Worm (Caenorhabditis elegans): Measurements from ENCODE around the gene flp-25.

The flp-25 gene

ce11 chrIII:9353814-9354213 is 7.5 kb upstream of the flp-25 start (continued):
- TF ChIP-seq nhr-90 (tag; optimal IDR thresholded peaks at IDR 0.05; ENCODE audit: poor library complexity) (no peak), lin-35 (GFP tag; optimal IDR thresholded peaks at IDR 0.05) (peak in 1 of 2 experiments; percentile 18), efl-1 (optimal IDR thresholded peaks at IDR 0.05) (peak; percentile 22 to 24), efl-1 (GFP tag; optimal IDR thresholded peaks at IDR 0.05 in 1 of 2) (peak; percentile 16 to 23), unc-86 (tag; optimal IDR thresholded peaks at IDR 0.05) (no peak), tbx-2 (tag; optimal IDR thresholded peaks at IDR 0.05) (peak; percentile 31)

DNA sequence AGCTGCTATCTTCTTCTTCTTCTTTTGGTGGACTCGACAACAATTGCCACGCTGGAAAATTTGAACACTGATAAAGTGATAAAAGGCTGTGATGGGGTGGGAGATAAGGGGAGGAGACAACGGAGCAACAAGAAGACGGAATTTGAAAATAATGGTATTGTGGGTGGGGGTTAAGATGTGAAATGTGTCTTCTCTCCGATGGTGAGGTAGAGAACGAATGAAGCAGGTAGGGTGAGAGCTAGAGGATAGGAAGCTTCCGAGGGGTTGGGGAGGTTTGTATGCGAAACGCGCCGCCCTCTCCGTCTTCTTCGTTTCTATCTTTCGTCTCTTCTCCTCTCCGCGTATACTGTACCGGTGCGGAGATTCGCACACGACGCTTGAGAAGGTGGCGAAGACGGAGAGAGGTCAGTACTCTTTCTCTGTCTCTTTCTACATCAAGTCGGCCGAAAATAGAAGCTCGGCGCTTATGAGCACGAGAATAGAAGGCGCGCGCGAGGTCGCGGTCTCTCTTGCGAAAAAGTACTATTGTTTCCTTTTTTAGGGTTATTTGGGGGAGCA is 5.8 kb upstream of the flp-25 start, which contains the start of gene chtb-1:
chtb-1 (minus strand) TSS at position 51 of the 558 bp plus-strand sequence.
- TF ChIP-seq zip-4 (GFP tag; optimal IDR thresholded peaks at IDR 0.05) (no peak), mef-2 (tag; optimal IDR thresholded peaks at IDR 0.05) (no peak), nhr-85 (tag) (no peak), efl-3 (GFP tag; optimal IDR thresholded peaks at IDR 0.05) (no peak), xbp-1 (tag; optimal IDR thresholded peaks at IDR 0.05) (no peak), pax-3 (tag; optimal IDR thresholded peaks at IDR 0.05) (no peak), ets-5 (GFP tag; IDR thresholded peaks at IDR 0.05) (no peak), fkh-4 (tag; optimal IDR thresholded peaks at IDR 0.05; ENCODE audit: borderline replicate concordance) (no peak), elt-3 (tag; optimal IDR thresholded peaks at IDR 0.05) (no peak), irx-1 (tag; optimal IDR thresholded peaks at IDR 0.05) (no peak), aly-2 (tag; optimal IDR thresholded peaks at IDR 0.05) (no peak), aha-1 (tag; optimal IDR thresholded peaks at IDR 0.05) (no peak), ama-1 (optimal IDR thresholded peaks at IDR 0.05) (no peak), nhr-28 (tag; optimal IDR thresholded peaks at IDR 0.05) (no peak)

ce11 chrIII:9359060-9359459 is 2.3 kb upstream of the flp-25 start, which contains the start of gene K04H4.5:
Gene K04H4.5, plus strand, starts transcription at chrIII:9359360.
- no peak for TF ChIP-seq nhr-19 (GFP tag; conservative IDR thresholded peaks at IDR 0.05)
- no peak for TF ChIP-seq fkh-8 (tag; optimal IDR thresholded peaks at IDR 0.05)
- TF ChIP-seq isw-1 (GFP tag; IDR thresholded peaks at IDR 0.05) = no peak
- no peak for TF ChIP-seq nhr-85 (tag)
- no peak for TF ChIP-seq fos-1 (tag; optimal IDR thresholded peaks at IDR 0.05)
- TF ChIP-seq snu-23 (GFP tag; optimal IDR thresholded peaks at IDR 0.05) = no peak
- no peak for TF ChIP-seq nhr-84 (tag; optimal IDR thresholded peaks at IDR 0.05)
- no peak for TF ChIP-seq lin-14 (GFP tag; optimal IDR thresholded peaks at IDR 0.05)
- TF ChIP-seq ets-5 (GFP tag; IDR thresholded peaks at IDR 0.05) = no peak
- TF ChIP-seq ces-1 (GFP tag; optimal IDR thresholded peaks at IDR 0.05) = no peak
- TF ChIP-seq aly-2 (tag; optimal IDR thresholded peaks at IDR 0.05) = no peak
- no peak for TF ChIP-seq nhr-76 (tag; optimal IDR thresholded peaks at IDR 0.05)
- no peak for TF ChIP-seq sup-37 (GFP tag; optimal IDR thresholded peaks at IDR 0.05)
- TF ChIP-seq unc-30 (tag; optimal IDR thresholded peaks at IDR 0.05) = no peak
- no peak for TF ChIP-seq dpl-1 (GFP tag; optimal IDR thresholded peaks at IDR 0.05)
- TF ChIP-seq sox-4 (tag; optimal IDR thresholded peaks at IDR 0.05) = no peak

DNA sequence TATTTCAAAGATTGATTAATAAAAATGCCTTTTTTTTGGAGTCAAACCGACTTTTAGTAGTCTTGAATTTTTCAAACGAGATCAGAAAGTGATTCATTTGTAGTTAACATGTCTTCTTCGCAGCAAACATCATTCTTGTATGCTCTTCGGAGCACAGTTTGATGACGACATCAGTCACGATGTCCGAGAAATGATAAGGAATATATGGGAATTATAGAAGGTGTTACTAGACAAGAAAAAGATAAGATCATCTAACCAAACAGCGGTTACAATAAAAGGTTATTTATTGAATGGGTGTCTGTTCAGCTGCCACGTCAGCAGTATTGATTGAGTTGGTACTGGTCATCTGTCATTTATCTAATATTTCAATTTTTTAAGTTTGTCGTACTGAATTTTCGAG is 5.0 kb downstream of the flp-25 start:
- peak; percentile 27 for TF ChIP-seq elt-2 (tag; optimal IDR thresholded peaks at IDR 0.05)
- TF ChIP-seq efl-1 (optimal IDR thresholded peaks at IDR 0.05) = no peak
- TF ChIP-seq efl-1 (GFP tag; optimal IDR thresholded peaks at IDR 0.05 in 1 of 2) = peak in 1 of 2 experiments; percentile 28
- no peak for TF ChIP-seq dsc-1 (tag; optimal IDR thresholded peaks at IDR 0.05)

ce11 chrIII:9366971-9367370 is 5.6 kb downstream of the flp-25 start, which contains the start of gene crn-6:
Gene crn-6, plus strand, starts transcription at chrIII:9367271.
- no peak for TF ChIP-seq isw-1 (GFP tag; IDR thresholded peaks at IDR 0.05)
- TF ChIP-seq grh-1 (GFP tag; IDR thresholded peaks at IDR 0.05) = no peak
- TF ChIP-seq unc-86 (tag; optimal IDR thresholded peaks at IDR 0.05) = no peak
- no peak for TF ChIP-seq snpc-4 (tag; optimal IDR thresholded peaks at IDR 0.05)
- no peak for TF ChIP-seq C34B4.2 (tag; optimal IDR thresholded peaks at IDR 0.05)
- TF ChIP-seq vab-15 (tag; optimal IDR thresholded peaks at IDR 0.05) = no peak
- no peak for TF ChIP-seq mdl-1 (tag; optimal IDR thresholded peaks at IDR 0.05)
- TF ChIP-seq ceh-88 (GFP tag; IDR thresholded peaks at IDR 0.05) = no peak
- TF ChIP-seq hlh-17 (GFP tag; optimal IDR thresholded peaks at IDR 0.05; ENCODE audit: borderline replicate concordance) = no peak
- TF ChIP-seq sptf-1 (tag; optimal IDR thresholded peaks at IDR 0.05) = no peak
- TF ChIP-seq mab-9 (GFP tag; IDR thresholded peaks at IDR 0.05) = no peak
- TF ChIP-seq ceh-8 (GFP tag; optimal IDR thresholded peaks at IDR 0.05) = no peak
- TF ChIP-seq aha-1 (tag; optimal IDR thresholded peaks at IDR 0.05) = no peak
- TF ChIP-seq ceh-90 (tag; optimal IDR thresholded peaks at IDR 0.05) = no peak
